Worm (Caenorhabditis elegans) whole organism, L1 larva: ENCODE data around the gene F54B8.4.

Experiments used
- aly-2 ChIP-seq: fragments of 150-350 bp; optimal IDR thresholded peaks from 2 replicates; lab custom pipeline; 2014; ENCODE audit warnings: missing biosample characterization, missing genetic modification characterization
- egl-27 ChIP-seq, 2 experiments: fragments of 150-350 bp in 1 of 2; sonication (generic microtip); optimal IDR thresholded peaks; 3 replicates each; lab custom pipeline; 2017 to 2018; ENCODE audit warnings: missing biosample characterization in 2 of 2, missing genetic modification characterization in 2 of 2, missing genetic modification reagents in 2 of 2
- vab-15 ChIP-seq: sonication (generic microtip); optimal IDR thresholded peaks from 2 replicates; lab custom pipeline; 2017; ENCODE audit warnings: missing genotype, mild to moderate bottlenecking, missing genetic modification characterization, missing compliant biosample characterization

DNA sequence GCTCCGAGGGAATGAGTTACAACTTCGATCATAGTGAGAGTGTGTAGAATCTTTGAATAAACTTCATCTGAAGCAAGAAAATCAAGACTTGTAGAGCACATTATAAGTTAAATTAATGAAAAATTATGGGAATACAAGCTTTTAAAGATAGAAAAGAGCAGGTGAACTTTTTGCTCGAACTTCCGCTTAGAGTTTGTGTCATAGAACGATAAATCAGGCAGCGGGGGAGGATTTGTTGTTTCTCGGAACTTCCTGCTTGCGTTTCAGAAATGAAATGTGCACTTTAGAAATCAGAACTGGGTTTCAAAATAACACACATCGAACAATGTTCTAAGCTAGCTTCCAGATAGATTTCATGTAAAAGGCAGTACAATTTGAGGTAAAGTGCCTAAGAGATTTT, 24.9 kb downstream of the F54B8.4 start, which contains the start of gene srh-149:
- no peak for TF ChIP-seq vab-15 (tag; lab: Kevin White, UChicago)
- TF ChIP-seq egl-27 (tag; optimal IDR thresholded peaks at IDR 0.05; lab: Kevin White, UChicago) = no peak
- no peak for TF ChIP-seq aly-2
